Worm (Caenorhabditis elegans) whole organism, mixed stage, embryonic: Measurements from ENCODE around the gene C29E4.11.

Experiments
- elt-1 ChIP-seq: sonication (generic microtip); optimal IDR thresholded peaks from 2 replicates; lab custom pipeline; 2017; ENCODE audit warnings: missing genetic modification characterization, mild to moderate bottlenecking, missing compliant biosample characterization, antibody characterized with exemption, moderate library complexity, borderline replicate concordance; ENCODE audit not compliant: insufficient read depth
- hlh-1 ChIP-seq: fragments of 150-350 bp; optimal IDR thresholded peaks from 2 replicates; lab custom pipeline; 2014; ENCODE audit warnings: missing biosample characterization, missing genetic modification reagents, missing genetic modification characterization
- mls-2 ChIP-seq: sonication (generic microtip); optimal IDR thresholded peaks from 2 replicates; lab custom pipeline; 2016; ENCODE audit warnings: mild to moderate bottlenecking, missing genetic modification characterization, moderate library complexity, missing compliant biosample characterization
- nhr-12 ChIP-seq: fragments of 150-350 bp; optimal IDR thresholded peaks from 2 replicates; lab custom pipeline; 2014; ENCODE audit warnings: missing biosample characterization, missing genetic modification characterization
- unc-39 ChIP-seq: fragments of 150-350 bp; optimal IDR thresholded peaks from 2 replicates; lab custom pipeline; 2014; ENCODE audit warnings: missing biosample characterization, missing genetic modification characterization
- unc-62 ChIP-seq: fragments of 150-350 bp; optimal IDR thresholded peaks from 2 replicates; lab custom pipeline; 2014; ENCODE audit warnings: missing biosample characterization, missing genetic modification reagents, missing genetic modification characterization

ce11 chrIII:7948802-7949201, 9.1 kb downstream of the C29E4.11 start, which contains the start of gene col-90:
- TF ChIP-seq nhr-12 (no peak), hlh-1 (tag; lab: Kevin White, UChicago) (no peak), unc-39 (tag; lab: Kevin White, UChicago) (no peak), elt-1 (tag; lab: Kevin White, UChicago) (no peak), unc-62 (no peak), mls-2 (tag; lab: Kevin White, UChicago) (no peak)
